Worm (Caenorhabditis elegans) whole organism, late embryonic: ENCODE results near the gene dgk-5.
A peak's percentile ranks its signal among the peaks of the same experiment; 100 is the strongest.

Source experiments
- K09A11.1 ChIP-seq: sonication (generic microtip); optimal IDR thresholded peaks from 2 replicates; lab custom pipeline; 2017; ENCODE audit warnings: antibody characterized with exemption, mild to moderate bottlenecking, missing genetic modification characterization, missing compliant biosample characterization; ENCODE audit not compliant: insufficient read depth
- ceh-30 ChIP-seq: fragments of 150-350 bp; optimal IDR thresholded peaks from 2 replicates; lab custom pipeline; 2014; ENCODE audit warnings: missing biosample characterization, missing genetic modification characterization
- ceh-31 ChIP-seq: sonication (generic microtip); optimal IDR thresholded peaks from 2 replicates; lab custom pipeline; 2016; ENCODE audit warnings: missing genetic modification characterization, missing compliant biosample characterization
- ceh-45 ChIP-seq: fragments of 200-800 bp; sonication (Bioruptor generic); IDR thresholded peaks from 2 replicates; pipeline ENCODE4 v1.3.6; 2022; ENCODE audit warnings: missing genetic modification reagents, missing genetic modification characterization, missing compliant biosample characterization
- ceh-48 ChIP-seq: sonication (generic microtip); optimal IDR thresholded peaks from 2 replicates; lab custom pipeline; 2016; ENCODE audit warnings: missing genetic modification characterization, inconsistent platforms, missing compliant biosample characterization
- elt-2 ChIP-seq: sonication (generic microtip); optimal IDR thresholded peaks from 2 replicates; lab custom pipeline; 2016; ENCODE audit warnings: missing genetic modification reagents, missing genetic modification characterization, missing compliant biosample characterization
- elt-4 ChIP-seq: sonication (generic microtip); optimal IDR thresholded peaks from 2 replicates; lab custom pipeline; 2016; ENCODE audit warnings: missing genetic modification characterization, missing compliant biosample characterization
- eyg-1 ChIP-seq: sonication (generic microtip); optimal IDR thresholded peaks from 2 replicates; lab custom pipeline; 2016; ENCODE audit warnings: missing genotype, missing genetic modification characterization, missing compliant biosample characterization
- fax-1 ChIP-seq: sonication (generic microtip); optimal IDR thresholded peaks from 2 replicates; lab custom pipeline; 2016; ENCODE audit warnings: missing genotype, missing genetic modification characterization, missing compliant biosample characterization
- fkh-10 ChIP-seq: fragments of 150-350 bp; optimal IDR thresholded peaks from 2 replicates; lab custom pipeline; 2014; ENCODE audit warnings: missing biosample characterization, missing genetic modification reagents, missing genetic modification characterization
- hlh-13 ChIP-seq: fragments of 200-800 bp; sonication (Bioruptor generic); optimal IDR thresholded peaks from 2 replicates; lab custom pipeline; 2018; ENCODE audit warnings: mild to moderate bottlenecking, missing genetic modification characterization, missing compliant biosample characterization
- hlh-30 ChIP-seq: sonication (generic microtip); optimal IDR thresholded peaks from 2 replicates; lab custom pipeline; 2017; ENCODE audit warnings: antibody characterized with exemption, missing genetic modification characterization, missing compliant biosample characterization; ENCODE audit not compliant: insufficient read depth
- lim-6 ChIP-seq: sonication (generic microtip); optimal IDR thresholded peaks from 2 replicates; lab custom pipeline; 2016; ENCODE audit warnings: missing genetic modification characterization, missing compliant biosample characterization
- mec-3 ChIP-seq: sonication (generic microtip); optimal IDR thresholded peaks from 2 replicates; lab custom pipeline; 2016; ENCODE audit warnings: borderline replicate concordance, missing genetic modification characterization, missing compliant biosample characterization
- nfya-1 ChIP-seq: sonication (generic microtip); optimal IDR thresholded peaks from 2 replicates; lab custom pipeline; 2017; ENCODE audit warnings: missing genetic modification characterization, mild to moderate bottlenecking, missing compliant biosample characterization, antibody characterized with exemption, moderate library complexity
- nhr-232 ChIP-seq: sonication (generic microtip); optimal IDR thresholded peaks from 2 replicates; lab custom pipeline; 2016; ENCODE audit warnings: missing genetic modification characterization, missing compliant biosample characterization
- pha-2 ChIP-seq: sonication (generic microtip); optimal IDR thresholded peaks from 2 replicates; lab custom pipeline; 2017; ENCODE audit warnings: mild to moderate bottlenecking, missing genetic modification characterization, missing compliant biosample characterization
- pqm-1 ChIP-seq: sonication (generic microtip); optimal IDR thresholded peaks from 2 replicates; lab custom pipeline; 2016; ENCODE audit warnings: missing genetic modification characterization, missing compliant biosample characterization
- pros-1 ChIP-seq: fragments of 150-350 bp; optimal IDR thresholded peaks from 2 replicates; lab custom pipeline; 2014; ENCODE audit warnings: missing biosample characterization, missing genetic modification reagents, missing genetic modification characterization
- ref-2 ChIP-seq: sonication (generic microtip); optimal IDR thresholded peaks from 2 replicates; lab custom pipeline; 2016; ENCODE audit warnings: missing genetic modification characterization, missing compliant biosample characterization
- rnt-1 ChIP-seq: sonication (generic microtip); optimal IDR thresholded peaks from 2 replicates; lab custom pipeline; 2016; ENCODE audit warnings: missing genetic modification characterization, missing compliant biosample characterization
- sox-2 ChIP-seq: fragments of 200-800 bp; sonication (Bioruptor generic); IDR thresholded peaks from 2 replicates; pipeline ENCODE4 v1.3.6; 2022; ENCODE audit warnings: missing genetic modification reagents, missing genetic modification characterization, missing compliant biosample characterization
- sox-4 ChIP-seq: sonication (generic microtip); optimal IDR thresholded peaks from 2 replicates; lab custom pipeline; 2017; ENCODE audit warnings: mild to moderate bottlenecking, missing genetic modification characterization, inconsistent platforms, missing compliant biosample characterization
- syd-9 ChIP-seq: sonication (generic microtip); optimal IDR thresholded peaks from 2 replicates; lab custom pipeline; 2016; ENCODE audit warnings: mild to moderate bottlenecking, missing genetic modification characterization, moderate library complexity, missing compliant biosample characterization
- tbx-7 ChIP-seq: sonication (generic microtip); optimal IDR thresholded peaks from 2 replicates; lab custom pipeline; 2016; ENCODE audit warnings: missing genotype, missing genetic modification characterization, missing compliant biosample characterization
- unc-42 ChIP-seq: sonication (generic microtip); optimal IDR thresholded peaks from 2 replicates; lab custom pipeline; 2016; ENCODE audit warnings: missing genotype, missing genetic modification characterization, missing compliant biosample characterization
- ztf-16 ChIP-seq: sonication (generic microtip); optimal IDR thresholded peaks from 2 replicates; lab custom pipeline; 2017; ENCODE audit warnings: missing genetic modification characterization, missing compliant biosample characterization

Gene dgk-5

DNA sequence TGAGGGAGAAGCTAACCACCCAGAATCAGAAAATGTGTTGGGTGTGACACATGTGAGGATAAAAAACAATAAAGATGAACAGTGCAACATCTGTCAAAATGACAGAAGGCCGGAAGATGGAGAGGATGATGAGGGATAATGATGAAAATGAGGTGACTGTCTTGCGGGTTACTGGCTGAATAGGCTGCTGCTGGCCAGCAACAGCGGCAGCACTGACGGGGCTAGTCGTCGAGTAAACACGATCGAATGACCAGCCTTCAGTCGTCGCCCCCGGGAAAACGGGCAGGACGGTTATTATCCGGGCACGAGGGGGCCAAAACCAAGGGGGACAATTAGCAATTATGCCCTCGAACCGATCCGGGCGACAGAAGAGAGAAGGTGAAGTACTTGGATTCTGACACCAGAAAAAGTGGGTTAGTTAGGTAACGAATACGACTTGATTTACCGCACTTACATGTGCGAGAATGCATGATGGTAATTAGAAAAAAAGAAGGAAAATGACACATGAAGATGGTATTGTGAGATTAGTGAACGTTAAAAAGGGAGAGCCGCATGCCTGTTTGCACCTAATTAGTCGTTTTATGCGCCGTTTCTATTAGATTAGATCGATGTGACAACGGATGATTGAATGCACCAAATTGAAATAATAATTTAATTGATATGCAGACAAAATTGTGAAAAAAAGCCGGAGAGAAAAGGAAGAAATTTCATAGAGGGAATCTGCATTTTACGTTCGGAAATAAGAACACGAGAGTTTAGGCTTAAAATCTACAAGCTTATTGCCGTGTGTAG is 59.0 kb downstream of the dgk-5 start (continued):
- no peak for TF ChIP-seq ceh-48
- TF ChIP-seq mec-3: no peak
- peak; percentile 55 for TF ChIP-seq unc-42
- no peak for TF ChIP-seq fax-1

ce11 chrII:6410181-6410580 is 60.7 kb downstream of the dgk-5 start, which contains the start of gene T25D10.4:
T25D10.4 (minus strand) TSS chrII:6410281.
- TF ChIP-seq nfya-1 (tag; lab: Kevin White, UChicago) (no peak), sox-2 (GFP tag; lab: Robert Waterston, UW) (no peak), fkh-10 (no peak)

DNA sequence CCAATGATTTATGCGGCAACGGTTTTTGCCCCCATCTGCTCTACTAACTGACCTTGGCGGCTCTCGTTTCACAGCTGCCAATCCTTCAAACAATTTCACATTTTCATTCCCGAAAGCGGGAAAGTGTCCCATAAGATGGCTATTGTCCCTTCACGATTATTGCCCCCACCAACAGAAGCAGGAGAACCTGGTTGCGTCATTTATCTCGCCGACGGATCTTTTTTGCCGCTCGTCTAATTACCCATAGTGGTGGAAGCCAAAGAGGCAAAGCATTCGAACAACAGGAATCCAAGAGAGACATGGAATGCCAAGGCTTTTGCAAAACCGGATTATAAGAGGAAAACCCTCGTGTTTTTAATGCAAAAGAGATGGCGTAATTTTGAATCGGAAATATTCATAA is 61.8 kb downstream of the dgk-5 start:
- TF ChIP-seq unc-42 (no peak), rnt-1 (tag; lab: Kevin White, UChicago) (peak; percentile 35), tbx-7 (tag; lab: Kevin White, UChicago) (no peak), nhr-232 (tag; lab: Kevin White, UChicago) (no peak), ref-2 (tag; lab: Kevin White, UChicago) (no peak), ceh-48 (no peak), ztf-16 (tag; lab: Kevin White, UChicago) (no peak), lim-6 (tag; lab: Kevin White, UChicago) (no peak), ceh-31 (peak; percentile 60)
- TF ChIP-seq, all 69 proteins: peak for 2

DNA sequence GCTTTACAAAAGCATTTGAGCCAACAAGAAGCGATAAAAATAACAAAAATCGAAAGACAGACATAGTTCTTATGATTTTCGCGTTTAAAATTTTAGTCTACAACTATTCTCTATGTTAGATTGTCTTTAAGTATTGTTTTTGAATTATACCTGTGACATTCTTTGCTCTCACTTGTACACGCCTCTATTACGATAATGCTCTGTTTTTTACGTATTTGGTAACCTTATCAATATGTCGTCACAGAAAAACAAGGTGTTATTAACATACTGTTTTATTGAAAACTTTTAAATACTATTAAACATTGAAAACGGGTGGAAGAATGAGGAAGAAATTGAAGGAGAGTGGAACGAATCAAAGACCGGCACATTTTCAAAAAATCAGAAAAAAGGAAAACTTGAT is 63.6 kb downstream of the dgk-5 start, which contains the start of gene spp-11:
TSS of gene spp-11 (minus strand) at position 101 of the 400 bp plus-strand sequence.
- TF ChIP-seq elt-2 (no peak), elt-4 (tag; lab: Kevin White, UChicago) (no peak), ceh-30 (tag; lab: Kevin White, UChicago) (no peak), eyg-1 (tag; lab: Kevin White, UChicago) (no peak), hlh-30 (tag; lab: Kevin White, UChicago) (no peak), sox-2 (GFP tag; lab: Robert Waterston, UW) (no peak), syd-9 (tag; lab: Kevin White, UChicago) (no peak), pha-2 (tag; lab: Kevin White, UChicago) (no peak), hlh-13 (no peak), sox-4 (tag; lab: Kevin White, UChicago) (no peak), ceh-45 (GFP tag; lab: Robert Waterston, UW) (no peak), nhr-232 (tag; lab: Kevin White, UChicago) (no peak), ztf-16 (tag; lab: Kevin White, UChicago) (no peak), pros-1 (tag; lab: Kevin White, UChicago) (no peak), fkh-10 (no peak), pqm-1 (tag; lab: Kevin White, UChicago) (no peak), K09A11.1 (tag; lab: Kevin White, UChicago) (no peak)
